Fruit fly (Drosophila melanogaster): Measurements from ENCODE around the gene CG11666.

CG11666 gene

DNA sequence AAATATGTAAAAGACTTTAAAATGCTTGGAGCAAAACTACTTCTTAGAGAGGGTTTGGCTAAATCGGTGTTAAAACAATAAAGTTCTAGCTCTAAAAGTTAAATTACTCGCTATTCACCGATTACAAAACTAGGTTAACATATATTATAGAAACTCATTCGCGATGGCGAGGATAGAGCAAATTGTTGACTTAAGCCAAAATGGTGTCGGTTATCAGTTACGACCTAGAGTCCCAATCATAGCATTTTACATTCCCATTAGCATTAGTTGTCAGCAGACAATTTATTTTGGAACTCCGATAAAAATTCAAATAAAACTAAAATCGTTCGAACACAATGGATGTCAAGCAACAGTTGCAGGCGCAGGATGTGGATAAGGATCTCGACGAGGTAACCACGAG lies at the start of gene CG11666:
Gene CG11666 (plus strand): TSS at position 301 of the 400 bp plus-strand sequence.
- TF ChIP-seq tai (GFP tag; optimal IDR thresholded peaks at IDR 0.05) (no peak), rgr (GFP tag; optimal IDR thresholded peaks at IDR 0.05) (no peak), jim (GFP tag; optimal IDR thresholded peaks at IDR 0.05) (no peak), Abd-B (GFP tag; optimal IDR thresholded peaks at IDR 0.05) (no peak), ey (GFP tag; optimal IDR thresholded peaks at IDR 0.05) (no peak)

DNA sequence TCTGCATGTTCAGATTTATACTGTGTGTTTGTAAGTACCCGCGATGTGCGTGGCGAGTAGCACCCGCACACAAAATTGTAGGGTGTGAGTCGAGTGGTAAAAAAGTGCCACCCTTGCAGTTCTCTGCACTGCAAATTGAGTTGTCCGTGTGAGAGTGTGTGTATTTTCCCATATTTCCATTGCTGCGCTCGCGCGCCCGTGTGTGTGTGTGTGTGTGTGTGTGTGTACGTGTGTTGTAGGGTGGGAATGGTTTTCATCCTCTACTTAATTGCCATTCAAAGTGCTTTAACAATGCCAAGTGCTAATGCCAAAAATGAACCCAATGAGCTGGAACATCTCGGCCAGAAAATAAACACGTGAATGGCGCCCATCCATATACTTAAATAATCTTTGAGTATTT lies 42.4 kb upstream of the CG11666 start:
- TF ChIP-seq pan (optimal IDR thresholded peaks at IDR 0.05), result peak; percentile 2

DNA sequence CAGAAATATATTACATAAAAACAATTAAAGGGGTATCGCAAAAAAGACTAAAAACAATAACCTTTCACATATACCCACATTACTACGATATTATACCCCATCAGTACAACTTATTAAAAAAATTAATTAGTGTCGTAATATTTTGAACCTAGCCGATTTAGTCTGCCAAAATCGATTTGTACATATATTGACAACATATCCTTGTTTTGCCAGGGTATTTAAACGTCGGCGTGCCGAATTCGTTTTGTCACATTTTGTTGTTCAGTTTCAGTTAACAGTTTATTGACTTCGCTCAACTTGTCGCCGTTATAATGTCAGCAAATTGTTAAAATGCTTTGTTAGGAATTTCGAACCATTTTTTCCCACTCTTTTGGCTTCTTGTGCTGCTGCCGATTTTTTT lies 36.2 kb upstream of the CG11666 start:
- no peak for TF ChIP-seq HLH106 (tag; optimal IDR thresholded peaks at IDR 0.05)
- TF ChIP-seq fru (GFP tag; optimal IDR thresholded peaks at IDR 0.05), result peak; percentile 4

- TF ChIP-seq CG32264 (GFP tag; optimal IDR thresholded peaks at IDR 0.05) (no peak), Dfd (GFP tag; optimal IDR thresholded peaks at IDR 0.05) (no peak), sv (GFP tag; optimal IDR thresholded peaks at IDR 0.05) (no peak), Hr78 (GFP tag; optimal IDR thresholded peaks at IDR 0.05) (no peak), OdsH (GFP tag; optimal IDR thresholded peaks at IDR 0.05) (no peak), br (GFP tag; optimal IDR thresholded peaks at IDR 0.05) (no peak), sage (GFP tag; optimal IDR thresholded peaks at IDR 0.05) (no peak), GATAd (GFP tag; optimal IDR thresholded peaks at IDR 0.05) (no peak), fru (GFP tag; optimal IDR thresholded peaks at IDR 0.05) (no peak), Rel (GFP tag; optimal IDR thresholded peaks at IDR 0.05) (no peak), Rel (tag; optimal IDR thresholded peaks at IDR 0.05) (no peak), CrebA (GFP tag; optimal IDR thresholded peaks at IDR 0.05; ENCODE audit: borderline replicate concordance) (no peak), tai (GFP tag; optimal IDR thresholded peaks at IDR 0.05) (no peak), dl (GFP tag; optimal IDR thresholded peaks at IDR 0.05; ENCODE audit: insufficient read depth in 1 of 2, partially characterized antibody in 2 of 2) (no peak), Vsx2 (GFP tag; optimal IDR thresholded peaks at IDR 0.05; ENCODE audit: partially characterized antibody) (no peak), usp (GFP tag; optimal IDR thresholded peaks at IDR 0.05) (no peak), psq (GFP tag; optimal IDR thresholded peaks at IDR 0.05) (no peak), h (GFP tag; optimal IDR thresholded peaks at IDR 0.05) (no peak), jim (GFP tag; optimal IDR thresholded peaks at IDR 0.05) (no peak)
Measured at dm6 chrX:20963405-20963804, 21.1 kb upstream of the CG11666 start, which contains the start of gene Ser6. Gene Ser6 (minus strand): TSS chrX:20963505.

DNA sequence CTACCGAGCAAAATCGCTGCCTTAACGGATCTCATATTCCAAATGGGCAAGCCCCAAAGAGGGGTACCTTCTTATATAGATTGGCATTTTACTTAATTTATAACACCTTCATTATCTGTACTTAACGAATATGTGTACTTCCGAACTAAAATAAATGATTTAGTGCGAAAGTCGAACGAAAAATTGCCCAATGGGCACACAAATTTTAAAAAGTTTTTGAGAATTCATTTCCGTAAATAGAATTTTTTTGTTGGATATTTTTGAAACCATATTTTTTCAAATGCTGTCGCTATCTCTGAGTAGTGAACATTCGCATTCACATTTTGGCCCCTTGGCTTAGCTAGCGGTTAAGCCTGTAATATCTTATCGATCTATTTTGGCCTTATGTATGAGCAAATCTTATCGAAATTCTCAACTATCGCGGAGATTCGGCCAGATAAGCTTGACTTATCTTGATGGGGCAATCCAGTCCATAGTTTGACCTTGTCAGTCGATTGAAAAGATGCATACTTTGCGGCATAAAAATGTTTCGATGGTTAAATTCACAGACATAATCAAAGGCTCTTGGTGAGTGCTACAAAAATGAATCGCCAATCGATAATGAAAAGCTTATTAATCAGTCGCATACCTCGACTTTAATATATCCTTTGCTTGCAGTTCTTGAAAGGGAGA lies 19.0 kb upstream of the CG11666 start, which contains the start of gene CG1304:
Gene CG1304 (minus strand): TSS at position 51 of the 672 bp plus-strand sequence.
- TF ChIP-seq jim (GFP tag; optimal IDR thresholded peaks at IDR 0.05) (no peak), woc (GFP tag; optimal IDR thresholded peaks at IDR 0.05) (no peak), brk (GFP tag; optimal IDR thresholded peaks at IDR 0.05) (no peak), CG9705 (GFP tag; optimal IDR thresholded peaks at IDR 0.05) (no peak), N (GFP tag; optimal IDR thresholded peaks at IDR 0.05) (no peak), Abd-B (GFP tag; optimal IDR thresholded peaks at IDR 0.05) (no peak), Dif (GFP tag; optimal IDR thresholded peaks at IDR 0.05; ENCODE audit: partially characterized antibody) (no peak), GATAd (GFP tag; optimal IDR thresholded peaks at IDR 0.05) (no peak), Mio (GFP tag; optimal IDR thresholded peaks at IDR 0.05) (no peak), ey (GFP tag; optimal IDR thresholded peaks at IDR 0.05) (no peak), tai (GFP tag; optimal IDR thresholded peaks at IDR 0.05) (no peak), foxo (GFP tag; optimal IDR thresholded peaks at IDR 0.05) (no peak), fru (GFP tag; optimal IDR thresholded peaks at IDR 0.05) (no peak), CG32264 (GFP tag; optimal IDR thresholded peaks at IDR 0.05) (no peak), sage (GFP tag; optimal IDR thresholded peaks at IDR 0.05) (no peak), Myc (optimal IDR thresholded peaks at IDR 0.05) (no peak), Hr78 (GFP tag; optimal IDR thresholded peaks at IDR 0.05) (no peak), OdsH (GFP tag; optimal IDR thresholded peaks at IDR 0.05) (no peak)

Data from whole organism, wandering third instar larva.